Fruit fly (Drosophila melanogaster) whole organism, wandering third instar larva: Measurements from ENCODE around the gene CG31157.

Experiments used
- Hnf4 ChIP-seq: fragments of 200-800 bp; sonication (Bioruptor generic); optimal IDR thresholded peaks from 2 replicates; lab custom pipeline; 2016; ENCODE audit warnings: missing biosample characterization, mild to moderate bottlenecking, missing genetic modification characterization
- psq ChIP-seq: fragments of 200-800 bp; sonication (Bioruptor generic); optimal IDR thresholded peaks from 3 replicates; lab custom pipeline; 2017; ENCODE audit warnings: missing biosample characterization, mild to moderate bottlenecking, missing genetic modification characterization, moderate library complexity
- woc ChIP-seq: sonication (Bioruptor generic); optimal IDR thresholded peaks from 2 replicates; lab custom pipeline; 2016; ENCODE audit warnings: missing biosample characterization, mild to moderate bottlenecking, missing genetic modification characterization

- TF ChIP-seq woc, result no peak
- TF ChIP-seq psq, result no peak
- no peak for TF ChIP-seq Hnf4 (GFP tag; lab: Kevin White, UChicago)
Measured at dm6 chr3R:13032323-13032722, 15.2 kb upstream of the CG31157 start, which contains the start of gene ry.
